Fruit fly (Drosophila melanogaster): ENCODE measurements around the gene Cyp4d2.

Gene Cyp4d2

dm6 chrX:2141854-2142216, 34.0 kb upstream of the Cyp4d2 start (continued):
- peak; percentile 32 for TF ChIP-seq B-H2 (GFP tag; optimal IDR thresholded peaks at IDR 0.05)
- no peak for TF ChIP-seq CG9609 (GFP tag; optimal IDR thresholded peaks at IDR 0.05)
- peak; percentile 30 for TF ChIP-seq Nf-YC (tag; optimal IDR thresholded peaks at IDR 0.05)
- TF ChIP-seq schlank (tag; optimal IDR thresholded peaks at IDR 0.05): peak; percentile 65
- no peak for TF ChIP-seq toy (GFP tag; IDR thresholded peaks at IDR 0.05)
- peak; percentile 50 for TF ChIP-seq Sox102F (GFP tag; optimal IDR thresholded peaks at IDR 0.05)
- TF ChIP-seq MTF-1 (GFP tag; optimal IDR thresholded peaks at IDR 0.05; ENCODE audit: borderline replicate concordance): peak; percentile 77
- no peak for TF ChIP-seq Oaz (GFP tag; IDR thresholded peaks at IDR 0.05)
- TF ChIP-seq salm (tag; optimal IDR thresholded peaks at IDR 0.05): peak; percentile 17
- peak; percentile 44; the same call in 1 of the 2 replicates for TF ChIP-seq CG14014 (GFP tag; IDR thresholded peaks at IDR 0.05)
- TF ChIP-seq Ravus (GFP tag; IDR thresholded peaks at IDR 0.05): no peak
- TF ChIP-seq MBD-R2 (GFP tag; IDR thresholded peaks at IDR 0.05): peak; percentile 16; the same call in 1 of the 2 replicates
- TF ChIP-seq NC2α (GFP tag; optimal IDR thresholded peaks at IDR 0.05): no peak
- TF ChIP-seq row (GFP tag; IDR thresholded peaks at IDR 0.05): peak; percentile 74
- peak; percentile 48; the same call in 1 of the 2 replicates for TF ChIP-seq seq (GFP tag; IDR thresholded peaks at IDR 0.05)
- no peak for TF ChIP-seq tll (GFP tag; optimal IDR thresholded peaks at IDR 0.05)
- no peak for TF ChIP-seq tin (GFP tag; optimal IDR thresholded peaks at IDR 0.05)
- no peak for TF ChIP-seq tio (GFP tag; optimal IDR thresholded peaks at IDR 0.05)
- TF ChIP-seq esg (GFP tag; conservative IDR thresholded peaks at IDR 0.05): no peak
- no peak for TF ChIP-seq danr (GFP tag; IDR thresholded peaks at IDR 0.05)
- TF ChIP-seq CrebB (tag; optimal IDR thresholded peaks at IDR 0.05): peak; percentile 55
- TF ChIP-seq sens (GFP tag): peak; percentile 66
- no peak for TF ChIP-seq da (GFP tag; optimal IDR thresholded peaks at IDR 0.05)
- TF ChIP-seq gem (tag; optimal IDR thresholded peaks at IDR 0.05): peak; percentile 55
- TF ChIP-seq lilli (GFP tag; optimal IDR thresholded peaks at IDR 0.05): peak; percentile 10
- TF ChIP-seq CG12236 (GFP tag; optimal IDR thresholded peaks at IDR 0.05): no peak
- peak; percentile 85 for TF ChIP-seq wek (GFP tag; optimal IDR thresholded peaks at IDR 0.05)
- TF ChIP-seq aop (GFP tag; IDR thresholded peaks at IDR 0.05): no peak
- peak; percentile 51; the same call in 1 of the 2 replicates for TF ChIP-seq Drgx (GFP tag; IDR thresholded peaks at IDR 0.05)
- TF ChIP-seq CG17359 (tag; optimal IDR thresholded peaks at IDR 0.05): peak; percentile 55
- peak; percentile 70 for TF ChIP-seq CG17568 (GFP tag; optimal IDR thresholded peaks at IDR 0.05)
- peak; percentile 22 for TF ChIP-seq CG33213 (GFP tag; optimal IDR thresholded peaks at IDR 0.05)
- TF ChIP-seq CG6791 (GFP tag; IDR thresholded peaks at IDR 0.05; ENCODE audit: partially characterized antibody): no peak
- TF ChIP-seq CG8478 (optimal IDR thresholded peaks at IDR 0.05): no peak
- peak; percentile 25 for TF ChIP-seq YL-1 (GFP tag; optimal IDR thresholded peaks at IDR 0.05)
- TF ChIP-seq vvl (GFP tag; IDR thresholded peaks at IDR 0.05): peak; percentile 64
- peak in 1 of 2 experiments; percentile 11 for TF ChIP-seq dpn (GFP tag; optimal IDR thresholded peaks at IDR 0.05)
- TF ChIP-seq CG1024 (GFP tag; IDR thresholded peaks at IDR 0.05): no peak
- TF ChIP-seq cad (GFP tag; optimal IDR thresholded peaks at IDR 0.05): no peak
- TF ChIP-seq NFAT (GFP tag; IDR thresholded peaks at IDR 0.05): peak; percentile 37; the same call in 1 of the 2 replicates
- TF ChIP-seq CG6765 (GFP tag; optimal IDR thresholded peaks at IDR 0.05): peak; percentile 30
- TF ChIP-seq hkb (optimal IDR thresholded peaks at IDR 0.05): no peak
- TF ChIP-seq hkb (GFP tag; IDR thresholded peaks at IDR 0.05): peak; percentile 48
- TF ChIP-seq bowl (GFP tag; IDR thresholded peaks at IDR 0.05): no peak
- TF ChIP-seq CG6254 (GFP tag; optimal IDR thresholded peaks at IDR 0.05): peak; percentile 3
- TF ChIP-seq luna (GFP tag; optimal IDR thresholded peaks at IDR 0.05): no peak
- TF ChIP-seq Hr3 (GFP tag; optimal IDR thresholded peaks at IDR 0.05): peak; percentile 3
- TF ChIP-seq dan (GFP tag; IDR thresholded peaks at IDR 0.05): no peak
- TF ChIP-seq pan (optimal IDR thresholded peaks at IDR 0.05): no peak
- peak in 1 of 2 experiments; percentile 64 for TF ChIP-seq pan (GFP tag; optimal IDR thresholded peaks at IDR 0.05 in 1 of 2, IDR thresholded peaks at IDR 0.05 in 1 of 2)
- peak; percentile 16 for TF ChIP-seq CG1647 (GFP tag; optimal IDR thresholded peaks at IDR 0.05)
- TF ChIP-seq CG17612 (GFP tag; IDR thresholded peaks at IDR 0.05): no peak
- peak; percentile 69 for TF ChIP-seq lab (GFP tag; optimal IDR thresholded peaks at IDR 0.05)

Data from whole organism, embryonic.